Fruit fly (Drosophila melanogaster) whole organism, embryonic: ENCODE results near the gene CG17625.
A peak's percentile ranks its signal among the peaks of the same experiment; 100 is the strongest.

Source experiments
- CG12769 ChIP-seq: fragments of 200-800 bp; sonication (Bioruptor generic); optimal IDR thresholded peaks from 2 replicates; lab custom pipeline; 2019; ENCODE audit warnings: missing biosample characterization, mild to moderate bottlenecking, missing genetic modification characterization, moderate library complexity
- CG14050 ChIP-seq: fragments of 200-800 bp; sonication (Bioruptor generic); IDR thresholded peaks from 3 replicates; pipeline ENCODE4 v1.3.6; 2022; ENCODE audit warnings: missing biosample characterization, missing genetic modification characterization
- CG3163 ChIP-seq: fragments of 200-800 bp; sonication (Bioruptor generic); optimal IDR thresholded peaks from 3 replicates; lab custom pipeline; 2016; ENCODE audit warnings: missing biosample characterization, missing genetic modification characterization
- CG7786 ChIP-seq: fragments of 200-800 bp; sonication (Bioruptor generic); optimal IDR thresholded peaks from 2 replicates; lab custom pipeline; 2016; ENCODE audit warnings: missing biosample characterization, missing genetic modification characterization
- MESR4 ChIP-seq: fragments of 200-800 bp; sonication (Bioruptor generic); optimal IDR thresholded peaks from 2 replicates; lab custom pipeline; 2018; ENCODE audit warnings: missing biosample characterization, mild to moderate bottlenecking, missing genetic modification characterization, moderate library complexity
- Neu2 ChIP-seq: fragments of 200-800 bp; sonication (Bioruptor generic); optimal IDR thresholded peaks from 3 replicates; lab custom pipeline; 2016; ENCODE audit warnings: missing biosample characterization, missing genetic modification characterization, borderline replicate concordance
- Rx ChIP-seq: fragments of 200-800 bp; sonication (Bioruptor generic); IDR thresholded peaks from 2 replicates; pipeline ENCODE4 v1.3.6; 2022; ENCODE audit warnings: missing biosample characterization, missing genetic modification characterization
- Sry-β ChIP-seq: fragments of 200-800 bp; sonication (Bioruptor generic); optimal IDR thresholded peaks from 2 replicates; lab custom pipeline; 2018; ENCODE audit warnings: missing biosample characterization, mild to moderate bottlenecking, missing genetic modification characterization, moderate library complexity
- Trl ChIP-seq, 3 experiments: fragments of >200 bp in 2 of 3; fragments of 200-800 bp in 1 of 3; sonication (Bioruptor generic) in 1 of 3; optimal IDR thresholded peaks; 2 replicates in 1 of 3; 3 replicates in 2 of 3; lab custom pipeline; 2016 to 2017; ENCODE audit warnings: missing biosample characterization in 1 of 3, missing genetic modification characterization in 1 of 3
- her ChIP-seq: fragments of 200-800 bp; sonication (Bioruptor generic); optimal IDR thresholded peaks from 2 replicates; lab custom pipeline; 2016; ENCODE audit warnings: missing biosample characterization, missing genetic modification characterization
- ind ChIP-seq: fragments of 200-800 bp; sonication (Bioruptor generic); optimal IDR thresholded peaks from 3 replicates; lab custom pipeline; 2016; ENCODE audit warnings: missing biosample characterization, missing genetic modification characterization
- sug ChIP-seq: fragments of 200-800 bp; optimal IDR thresholded peaks from 2 replicates; lab custom pipeline; 2019; ENCODE audit warnings: missing biosample characterization, mild to moderate bottlenecking, missing genetic modification characterization, moderate library complexity

dm6 chr3R:22698208-22698607 is 11.6 kb downstream of the CG17625 start, which contains the start of gene Cyp6d4:
- TF ChIP-seq Trl (optimal IDR thresholded peaks at IDR 0.05; lab: Kevin White, UChicago) (peak in 1 of 2 experiments; percentile 19), Trl (GFP tag; optimal IDR thresholded peaks at IDR 0.05; lab: Kevin White, UChicago) (no peak), her (GFP tag; lab: Kevin White, UChicago) (no peak), MESR4 (GFP tag; lab: Kevin White, UChicago) (no peak), CG12769 (no peak), sug (tag; lab: Kevin White, UChicago) (no peak), Rx (no peak), CG14050 (GFP tag; lab: Robert Waterston, UW) (no peak), ind (GFP tag; lab: Kevin White, UChicago) (no peak), Sry-β (no peak), CG7786 (GFP tag; lab: Kevin White, UChicago) (no peak), Neu2 (no peak), CG3163 (GFP tag; lab: Kevin White, UChicago) (peak; percentile 82)
